Worm (Caenorhabditis elegans): ENCODE measurements around the gene col-79.

The col-79 gene

ce11 chrII:10703594-10704384, at the start of gene col-79:
TSS of gene col-79 (plus strand) at chrII:10703613.
- TF ChIP-seq tab-1 (GFP tag; IDR thresholded peaks at IDR 0.05) (no peak), flt-1 (GFP tag; IDR thresholded peaks at IDR 0.05) (no peak), ztf-23 (GFP tag; IDR thresholded peaks at IDR 0.05) (0 out of 2 replicates have a peak, but pooled peaks have one; percentile 23), med-1 (GFP tag; optimal IDR thresholded peaks at IDR 0.05; ENCODE audit: insufficient read depth) (no peak), T22C8.4 (GFP tag; IDR thresholded peaks at IDR 0.05) (no peak), klf-2 (GFP tag; conservative IDR thresholded peaks at IDR 0.05) (no peak), ztf-29 (GFP tag; IDR thresholded peaks at IDR 0.05) (no peak)

DNA sequence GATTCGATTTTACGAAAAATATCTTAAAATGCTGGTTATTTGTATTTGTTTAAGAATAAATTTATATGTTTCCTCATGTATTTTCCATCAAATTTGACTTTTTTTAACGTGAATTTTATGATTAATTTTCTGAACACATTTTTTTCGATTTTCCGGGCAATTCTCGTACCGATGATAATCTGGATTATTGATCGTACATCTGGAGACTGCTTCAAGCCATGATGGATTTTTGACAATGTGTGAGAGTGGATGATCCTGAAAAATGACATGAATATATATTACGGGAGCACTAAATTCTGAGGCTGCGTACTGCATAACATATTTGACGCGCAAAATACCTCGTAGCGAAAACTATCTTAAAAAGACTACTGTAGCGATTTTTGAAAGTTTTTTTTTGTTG, 49.0 kb upstream of the col-79 start:
- no peak for TF ChIP-seq tab-1 (GFP tag; IDR thresholded peaks at IDR 0.05)
- TF ChIP-seq ztf-23 (GFP tag; IDR thresholded peaks at IDR 0.05) = no peak
- no peak for TF ChIP-seq cog-1 (tag; optimal IDR thresholded peaks at IDR 0.05)
- no peak for TF ChIP-seq ref-1 (GFP tag; conservative IDR thresholded peaks at IDR 0.05)
- TF ChIP-seq flt-1 (GFP tag; IDR thresholded peaks at IDR 0.05) = no peak
- no peak for TF ChIP-seq ztf-29 (GFP tag; IDR thresholded peaks at IDR 0.05)
- no peak for TF ChIP-seq T22C8.4 (GFP tag; IDR thresholded peaks at IDR 0.05)
- TF ChIP-seq klf-2 (GFP tag; conservative IDR thresholded peaks at IDR 0.05) = no peak
- TF ChIP-seq med-1 (GFP tag; optimal IDR thresholded peaks at IDR 0.05; ENCODE audit: insufficient read depth) = no peak

DNA sequence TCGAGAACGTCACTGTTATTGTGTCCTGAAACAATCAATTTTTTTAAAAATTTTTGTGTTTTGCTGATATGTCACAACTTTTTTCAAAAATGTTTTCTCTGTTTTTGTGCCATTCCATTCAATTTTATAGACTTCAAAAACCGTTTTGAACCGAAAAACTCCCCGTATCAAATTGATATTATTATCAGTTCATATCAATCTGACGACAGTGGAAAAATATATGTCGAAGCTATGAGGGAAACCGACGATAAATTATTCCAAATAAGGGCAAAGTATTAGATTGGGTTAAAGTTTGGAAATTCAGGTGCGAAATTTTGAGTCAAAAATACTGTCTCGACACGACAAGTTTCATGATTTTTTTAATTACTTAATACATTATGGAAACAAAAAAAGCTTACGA, 47.0 kb upstream of the col-79 start:
- TF ChIP-seq ztf-23 (GFP tag; IDR thresholded peaks at IDR 0.05) = no peak

ce11 chrII:10657632-10658108, 45.7 kb upstream of the col-79 start, which contains the start of gene lact-3:
TSS of gene lact-3 (minus strand) at chrII:10657682.
- no peak for TF ChIP-seq T22C8.4 (GFP tag; IDR thresholded peaks at IDR 0.05)
- no peak for TF ChIP-seq flt-1 (GFP tag; IDR thresholded peaks at IDR 0.05)
- no peak for TF ChIP-seq med-1 (GFP tag; optimal IDR thresholded peaks at IDR 0.05; ENCODE audit: insufficient read depth)
- no peak for TF ChIP-seq ztf-29 (GFP tag; IDR thresholded peaks at IDR 0.05)
- no peak for TF ChIP-seq tab-1 (GFP tag; IDR thresholded peaks at IDR 0.05)
- no peak for TF ChIP-seq cog-1 (tag; optimal IDR thresholded peaks at IDR 0.05)
- no peak for TF ChIP-seq ref-1 (GFP tag; conservative IDR thresholded peaks at IDR 0.05)
- TF ChIP-seq klf-2 (GFP tag; conservative IDR thresholded peaks at IDR 0.05) = no peak
- no peak for TF ChIP-seq ztf-23 (GFP tag; IDR thresholded peaks at IDR 0.05)

ce11 chrII:10658576-10659256, 44.7 kb upstream of the col-79 start, which contains the start of the genes snu-13 and rsp-7:
TSS of gene snu-13 (minus strand) at chrII:10658626.
TSS of gene rsp-7 (plus strand) at chrII:10659206.
- TF ChIP-seq ztf-23 (GFP tag; IDR thresholded peaks at IDR 0.05) (no peak), med-1 (GFP tag; optimal IDR thresholded peaks at IDR 0.05; ENCODE audit: insufficient read depth) (no peak), ref-1 (GFP tag; conservative IDR thresholded peaks at IDR 0.05) (no peak), T22C8.4 (GFP tag; IDR thresholded peaks at IDR 0.05) (no peak), flt-1 (GFP tag; IDR thresholded peaks at IDR 0.05) (no peak), ztf-29 (GFP tag; IDR thresholded peaks at IDR 0.05) (no peak), klf-2 (GFP tag; conservative IDR thresholded peaks at IDR 0.05) (no peak), cog-1 (tag; optimal IDR thresholded peaks at IDR 0.05) (peak; percentile 45)

- TF ChIP-seq ref-1 (GFP tag; conservative IDR thresholded peaks at IDR 0.05) (no peak), flt-1 (GFP tag; IDR thresholded peaks at IDR 0.05) (no peak), ztf-29 (GFP tag; IDR thresholded peaks at IDR 0.05) (no peak), klf-2 (GFP tag; conservative IDR thresholded peaks at IDR 0.05) (no peak), ztf-23 (GFP tag; IDR thresholded peaks at IDR 0.05) (no peak), T22C8.4 (GFP tag; IDR thresholded peaks at IDR 0.05) (no peak), cog-1 (tag; optimal IDR thresholded peaks at IDR 0.05) (no peak), med-1 (GFP tag; optimal IDR thresholded peaks at IDR 0.05; ENCODE audit: insufficient read depth) (no peak), tab-1 (GFP tag; IDR thresholded peaks at IDR 0.05) (no peak)
Observed at ce11 chrII:10659585-10659984, 43.8 kb upstream of the col-79 start.

ce11 chrII:10660892-10661291, 42.5 kb upstream of the col-79 start, which contains the start of gene marc-2:
TSS of gene marc-2 (minus strand) at chrII:10660992.
- no peak for TF ChIP-seq flt-1 (GFP tag; IDR thresholded peaks at IDR 0.05)
- no peak for TF ChIP-seq ref-1 (GFP tag; conservative IDR thresholded peaks at IDR 0.05)
- TF ChIP-seq ztf-23 (GFP tag; IDR thresholded peaks at IDR 0.05) = no peak
- no peak for TF ChIP-seq T22C8.4 (GFP tag; IDR thresholded peaks at IDR 0.05)
- TF ChIP-seq cog-1 (tag; optimal IDR thresholded peaks at IDR 0.05) = no peak
- no peak for TF ChIP-seq ztf-29 (GFP tag; IDR thresholded peaks at IDR 0.05)
- no peak for TF ChIP-seq klf-2 (GFP tag; conservative IDR thresholded peaks at IDR 0.05)

- TF ChIP-seq ztf-23 (GFP tag; IDR thresholded peaks at IDR 0.05) = no peak
- TF ChIP-seq ztf-29 (GFP tag; IDR thresholded peaks at IDR 0.05) = no peak
- no peak for TF ChIP-seq ref-1 (GFP tag; conservative IDR thresholded peaks at IDR 0.05)
- no peak for TF ChIP-seq klf-2 (GFP tag; conservative IDR thresholded peaks at IDR 0.05)
- no peak for TF ChIP-seq cog-1 (tag; optimal IDR thresholded peaks at IDR 0.05)
- TF ChIP-seq med-1 (GFP tag; optimal IDR thresholded peaks at IDR 0.05; ENCODE audit: insufficient read depth) = no peak
- TF ChIP-seq flt-1 (GFP tag; IDR thresholded peaks at IDR 0.05) = no peak
Observed at ce11 chrII:10661448-10662064, 41.9 kb upstream of the col-79 start.

ce11 chrII:10662279-10662678, 41.1 kb upstream of the col-79 start:
- no peak for TF ChIP-seq ref-1 (GFP tag; conservative IDR thresholded peaks at IDR 0.05)
- TF ChIP-seq flt-1 (GFP tag; IDR thresholded peaks at IDR 0.05) = 0 out of 2 replicates have a peak, but pooled peaks have one; percentile 35
